ENCODE assay signal across 2 fruit fly cellular contexts in the genomic region with DNA sequence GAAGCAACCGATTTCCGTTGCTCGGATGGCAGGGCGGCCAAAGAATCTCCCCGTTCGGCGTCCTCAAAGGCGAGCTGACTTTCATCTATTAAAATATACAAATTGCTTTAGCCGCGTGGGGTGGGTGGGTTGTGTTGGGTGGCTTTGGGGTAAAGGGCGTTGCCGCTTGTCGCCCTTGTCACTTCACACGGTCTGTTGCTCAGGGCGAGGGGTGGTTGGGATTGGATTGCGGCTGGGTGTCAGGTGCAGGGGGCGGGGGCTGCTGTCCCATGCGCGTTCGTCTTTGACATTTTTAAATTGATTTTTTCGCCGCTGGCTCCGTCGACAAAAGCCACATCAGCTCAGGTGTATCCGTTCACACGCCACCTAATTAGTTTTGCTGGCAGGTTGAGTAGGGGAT.
TF ChIP-seq lines count a peak whose summit lies in the region.

No protein-coding gene starts in this region.

- no peak for TF ChIP-seq CTCF in whole organism, embryonic (GFP tag; optimal IDR thresholded peaks at IDR 0.05; lab: Kevin White, UChicago)

TF ChIP-seq in whole organism, embryonic, 481 proteins besides CTCF, POLR2A, EP300 and RAD21 (continues in another document):
- 0 out of 4 replicates have a peak, but pooled peaks have one; percentile 16 for TF ChIP-seq chinmo (GFP tag; IDR thresholded peaks at IDR 0.05; lab: Robert Waterston, UW; ENCODE audit: partially characterized antibody)
- no peak for TF ChIP-seq CG30020 (tag; optimal IDR thresholded peaks at IDR 0.05; lab: Kevin White, UChicago)
- peak; percentile 13; the same call in 1 of the 2 replicates for TF ChIP-seq Adf1 (GFP tag; IDR thresholded peaks at IDR 0.05; lab: Robert Waterston, UW)
- peak; percentile 56 for TF ChIP-seq CG10543 (GFP tag; optimal IDR thresholded peaks at IDR 0.05; lab: Kevin White, UChicago)
- no peak for TF ChIP-seq eyg (GFP tag; optimal IDR thresholded peaks at IDR 0.05; lab: Kevin White, UChicago)
- TF ChIP-seq onecut (GFP tag; IDR thresholded peaks at IDR 0.05; lab: Robert Waterston, UW), result peak; percentile 24; the same call in 1 of the 2 replicates
- TF ChIP-seq Dll (GFP tag; IDR thresholded peaks at IDR 0.05; lab: Robert Waterston, UW; ENCODE audit: partially characterized antibody), result 0 out of 4 replicates have a peak, but pooled peaks have one; percentile 16
- no peak for TF ChIP-seq CG4282 (GFP tag; optimal IDR thresholded peaks at IDR 0.05; lab: Kevin White, UChicago)
- no peak for TF ChIP-seq vnd (GFP tag; IDR thresholded peaks at IDR 0.05; lab: Robert Waterston, UW; ENCODE audit: partially characterized antibody)
- no peak for TF ChIP-seq CG1024 (GFP tag; IDR thresholded peaks at IDR 0.05; lab: Robert Waterston, UW)
- no peak for TF ChIP-seq CG7839 (tag; optimal IDR thresholded peaks at IDR 0.05; lab: Kevin White, UChicago)
- no peak for TF ChIP-seq dan (GFP tag; IDR thresholded peaks at IDR 0.05; lab: Robert Waterston, UW)
- TF ChIP-seq luna (GFP tag; optimal IDR thresholded peaks at IDR 0.05; lab: Kevin White, UChicago), result no peak
- no peak for TF ChIP-seq Nf-YC (tag; optimal IDR thresholded peaks at IDR 0.05; lab: Kevin White, UChicago)
- peak; percentile 25 for TF ChIP-seq Fer1 (GFP tag; optimal IDR thresholded peaks at IDR 0.05; lab: Kevin White, UChicago)
- no peak for TF ChIP-seq CG6689 (GFP tag; IDR thresholded peaks at IDR 0.05; lab: Robert Waterston, UW)
- peak; percentile 81 for TF ChIP-seq crol (GFP tag; IDR thresholded peaks at IDR 0.05; lab: Robert Waterston, UW)
- TF ChIP-seq CG12659 (GFP tag; optimal IDR thresholded peaks at IDR 0.05; lab: Kevin White, UChicago), result no peak
- 0 out of 3 replicates have a peak, but pooled peaks have one; percentile 17 for TF ChIP-seq H15 (GFP tag; IDR thresholded peaks at IDR 0.05; lab: Robert Waterston, UW)
- TF ChIP-seq so (GFP tag; IDR thresholded peaks at IDR 0.05; lab: Robert Waterston, UW), result peak; percentile 45; the same call in 2 of the 3 replicates
- TF ChIP-seq wek (GFP tag; optimal IDR thresholded peaks at IDR 0.05; lab: Kevin White, UChicago), result no peak
- peak; percentile 17 for TF ChIP-seq CG18599 (GFP tag; optimal IDR thresholded peaks at IDR 0.05; lab: Kevin White, UChicago)
- TF ChIP-seq CG15073 (GFP tag; optimal IDR thresholded peaks at IDR 0.05; lab: Kevin White, UChicago), result no peak
- TF ChIP-seq CG1647 (GFP tag; optimal IDR thresholded peaks at IDR 0.05; lab: Kevin White, UChicago), result no peak
- no peak for TF ChIP-seq nom (GFP tag; optimal IDR thresholded peaks at IDR 0.05; lab: Kevin White, UChicago)
- no peak for TF ChIP-seq Dref (GFP tag; IDR thresholded peaks at IDR 0.05; lab: Robert Waterston, UW)
- TF ChIP-seq Jarid2 (GFP tag; optimal IDR thresholded peaks at IDR 0.05; lab: Kevin White, UChicago), result peak; percentile 20
- TF ChIP-seq PHDP (tag; optimal IDR thresholded peaks at IDR 0.05; lab: Kevin White, UChicago), result no peak
- TF ChIP-seq CG15514 (GFP tag; optimal IDR thresholded peaks at IDR 0.05; lab: Kevin White, UChicago), result no peak
- peak; percentile 8; the same call in 1 of the 2 replicates for TF ChIP-seq gsb (GFP tag; IDR thresholded peaks at IDR 0.05; lab: Robert Waterston, UW)
- TF ChIP-seq CG7357 (GFP tag; IDR thresholded peaks at IDR 0.05; lab: Robert Waterston, UW), result no peak
- no peak for TF ChIP-seq CG12942 (GFP tag; optimal IDR thresholded peaks at IDR 0.05; lab: Kevin White, UChicago)
- 0 out of 2 replicates have a peak, but pooled peaks have one; percentile 28 for TF ChIP-seq seq (GFP tag; IDR thresholded peaks at IDR 0.05; lab: Robert Waterston, UW)
- TF ChIP-seq tna (GFP tag; IDR thresholded peaks at IDR 0.05; lab: Robert Waterston, UW; ENCODE audit: partially characterized antibody), result no peak
- peak; percentile 12 for TF ChIP-seq Ets65A (GFP tag; lab: Kevin White, UChicago)
- TF ChIP-seq CG8359 (GFP tag; optimal IDR thresholded peaks at IDR 0.05; lab: Kevin White, UChicago; ENCODE audit: borderline replicate concordance), result no peak
- TF ChIP-seq CG32532 (GFP tag; IDR thresholded peaks at IDR 0.05; lab: Robert Waterston, UW), result peak; percentile 8; the same call in 1 of the 2 replicates
- TF ChIP-seq ken (GFP tag; IDR thresholded peaks at IDR 0.05; lab: Robert Waterston, UW), result 0 out of 3 replicates have a peak, but pooled peaks have one; percentile 20
- TF ChIP-seq ssp (GFP tag; IDR thresholded peaks at IDR 0.05; lab: Robert Waterston, UW), result 0 out of 2 replicates have a peak, but pooled peaks have one; percentile 13
- TF ChIP-seq Rfx (GFP tag; IDR thresholded peaks at IDR 0.05; lab: Robert Waterston, UW), result 0 out of 2 replicates have a peak, but pooled peaks have one; percentile 10

TF ChIP-seq in whole organism, pupa, 21 proteins besides CTCF, POLR2A, EP300 and RAD21:
- TF ChIP-seq CG9948 (tag; optimal IDR thresholded peaks at IDR 0.05; lab: Kevin White, UChicago), result no peak
- TF ChIP-seq CG4496 (GFP tag; IDR thresholded peaks at IDR 0.05; lab: Robert Waterston, UW), result 0 out of 3 replicates have a peak, but pooled peaks have one; percentile 12
- TF ChIP-seq CG10348 (GFP tag; IDR thresholded peaks at IDR 0.05; lab: Robert Waterston, UW), result no peak
- no peak for TF ChIP-seq EcR (GFP tag; optimal IDR thresholded peaks at IDR 0.05; lab: Kevin White, UChicago)
- TF ChIP-seq CG12605 (GFP tag; IDR thresholded peaks at IDR 0.05; lab: Robert Waterston, UW), result no peak
- TF ChIP-seq Ets98B (GFP tag; IDR thresholded peaks at IDR 0.05; lab: Robert Waterston, UW), result no peak
- TF ChIP-seq CG17806 (tag; optimal IDR thresholded peaks at IDR 0.05; lab: Kevin White, UChicago), result no peak
